Fruit fly (Drosophila melanogaster) Kc167 (cell line): ENCODE measurements around the gene Esp.

Experiments used
- Myc ChIP-seq: fragments of >200 bp; optimal IDR thresholded peaks from 2 replicates; lab custom pipeline; 2017; ENCODE audit warnings: missing external identifiers
- insv ChIP-seq: fragments of >200 bp; optimal IDR thresholded peaks from 3 replicates; lab custom pipeline; 2018; ENCODE audit warnings: missing external identifiers
- psq ChIP-seq: fragments of >200 bp; optimal IDR thresholded peaks from 2 replicates; lab custom pipeline; 2017; ENCODE audit warnings: missing external identifiers

dm6 chr3R:24816993-24817854 lies 24.5 kb upstream of the Esp start, which contains the start of the genes CG5808 and Saf-B:
- no peak for TF ChIP-seq psq
- no peak for TF ChIP-seq insv
- TF ChIP-seq Myc (lab: Kevin White, UChicago): no peak
